Worm (Caenorhabditis elegans) whole organism, late embryonic: ENCODE measurements around the gene Y64G10A.7.

Source experiments
- ama-1 ChIP-seq: fragments of 150-350 bp; optimal IDR thresholded peaks from 2 replicates; lab custom pipeline; 2014
- ceh-14 ChIP-seq: sonication (generic microtip); optimal IDR thresholded peaks from 2 replicates; lab custom pipeline; 2016; ENCODE audit warnings: missing genotype, missing genetic modification characterization, missing compliant biosample characterization
- ceh-31 ChIP-seq: sonication (generic microtip); optimal IDR thresholded peaks from 2 replicates; lab custom pipeline; 2016; ENCODE audit warnings: missing genetic modification characterization, missing compliant biosample characterization
- ceh-9 ChIP-seq: sonication (generic microtip); optimal IDR thresholded peaks from 2 replicates; lab custom pipeline; 2016; ENCODE audit warnings: mild to moderate bottlenecking, missing genetic modification characterization, inconsistent platforms, missing compliant biosample characterization
- dmd-4 ChIP-seq: sonication (generic microtip); optimal IDR thresholded peaks from 2 replicates; lab custom pipeline; 2016; ENCODE audit warnings: borderline replicate concordance, missing genetic modification characterization, missing compliant biosample characterization
- hlh-15 ChIP-seq: sonication (generic microtip); optimal IDR thresholded peaks from 2 replicates; lab custom pipeline; 2016; ENCODE audit warnings: missing genetic modification characterization, missing compliant biosample characterization
- nfya-1 ChIP-seq: sonication (generic microtip); optimal IDR thresholded peaks from 2 replicates; lab custom pipeline; 2017; ENCODE audit warnings: missing genetic modification characterization, mild to moderate bottlenecking, missing compliant biosample characterization, antibody characterized with exemption, moderate library complexity
- nhr-11 ChIP-seq: fragments of 150-350 bp; optimal IDR thresholded peaks from 2 replicates; lab custom pipeline; 2014; ENCODE audit warnings: missing biosample characterization, missing genetic modification characterization
- pag-3 ChIP-seq: sonication (generic microtip); optimal IDR thresholded peaks from 2 replicates; lab custom pipeline; 2016; ENCODE audit warnings: missing compliant biosample characterization, missing genetic modification characterization, borderline replicate concordance
- pax-1 ChIP-seq: fragments of 150-350 bp; optimal IDR thresholded peaks from 2 replicates; lab custom pipeline; 2014; ENCODE audit warnings: missing biosample characterization, missing genetic modification characterization
- pha-4 ChIP-seq: fragments of 150-350 bp; optimal IDR thresholded peaks from 2 replicates; lab custom pipeline; 2018; ENCODE audit warnings: missing biosample characterization, missing genetic modification reagents, missing genetic modification characterization
- pqm-1 ChIP-seq: sonication (generic microtip); optimal IDR thresholded peaks from 2 replicates; lab custom pipeline; 2016; ENCODE audit warnings: missing genetic modification characterization, missing compliant biosample characterization
- rnt-1 ChIP-seq: sonication (generic microtip); optimal IDR thresholded peaks from 2 replicates; lab custom pipeline; 2016; ENCODE audit warnings: missing genetic modification characterization, missing compliant biosample characterization
- sdc-2 ChIP-seq: sonication (generic microtip); optimal IDR thresholded peaks from 2 replicates; lab custom pipeline; 2016; ENCODE audit warnings: missing genotype, missing genetic modification characterization, missing compliant biosample characterization

DNA sequence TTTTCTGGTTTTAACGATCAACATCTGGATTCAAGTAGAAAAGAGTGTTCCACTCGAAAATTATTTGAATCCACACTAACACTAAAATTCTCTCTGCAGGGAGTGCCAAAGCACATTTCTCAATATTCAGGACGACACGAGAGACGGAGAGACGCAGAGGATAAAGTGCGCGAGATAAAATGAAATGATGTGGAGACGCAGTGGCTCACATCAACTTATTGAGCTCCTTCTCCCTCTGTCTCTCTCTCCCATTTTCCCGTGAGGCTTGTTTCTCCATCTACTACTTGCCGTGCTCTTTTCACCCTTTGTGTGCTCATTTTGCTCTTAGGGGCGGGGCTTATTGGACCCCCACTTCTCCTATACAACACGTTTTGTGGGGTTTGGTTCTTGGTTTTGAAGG, 64.4 kb downstream of the Y64G10A.7 start:
- TF ChIP-seq sdc-2 (no peak), ceh-9 (no peak), ama-1 (lab: Kevin White, UChicago) (no peak), hlh-15 (tag; lab: Kevin White, UChicago) (no peak), pqm-1 (tag; lab: Kevin White, UChicago) (no peak), dmd-4 (no peak), ceh-14 (no peak), pha-4 (tag; lab: Kevin White, UChicago) (no peak), nfya-1 (tag; lab: Kevin White, UChicago) (peak; percentile 53), pax-1 (tag; lab: Kevin White, UChicago) (no peak), ceh-31 (peak; percentile 79), nhr-11 (tag; lab: Kevin White, UChicago) (no peak), pag-3 (tag; lab: Kevin White, UChicago) (no peak), rnt-1 (peak; percentile 27)
